Fruit fly (Drosophila melanogaster) whole organism, embryonic: ENCODE results near the gene TTLL4A.
A peak's percentile ranks its signal among the peaks of the same experiment; 100 is the strongest.

Experiments
- Atf6 ChIP-seq: fragments of 200-800 bp; sonication (Bioruptor generic); IDR thresholded peaks from 2 replicates; pipeline ENCODE4 v1.3.6; 2022; ENCODE audit warnings: missing biosample characterization, missing genetic modification characterization
- Awh ChIP-seq: fragments of 200-800 bp; sonication (Bioruptor generic); IDR thresholded peaks from 2 replicates; pipeline ENCODE4, ENCODE4 v1.3.6; 2022; ENCODE audit warnings: missing biosample characterization, missing genetic modification characterization
- B-H2 ChIP-seq: fragments of 200-800 bp; sonication (Bioruptor generic); optimal IDR thresholded peaks from 2 replicates; lab custom pipeline; 2018; ENCODE audit warnings: missing biosample characterization, mild to moderate bottlenecking, missing genetic modification characterization
- CG10147 ChIP-seq: fragments of 200-800 bp; sonication (Bioruptor generic); optimal IDR thresholded peaks from 2 replicates; lab custom pipeline; 2019; ENCODE audit warnings: missing biosample characterization, mild to moderate bottlenecking, missing genetic modification characterization, moderate library complexity
- CG10431 ChIP-seq: fragments of 200-800 bp; sonication (Bioruptor generic); optimal IDR thresholded peaks from 3 replicates; lab custom pipeline; 2018; ENCODE audit warnings: missing biosample characterization, mild to moderate bottlenecking, missing genetic modification characterization
- CG10543 ChIP-seq: fragments of 200-800 bp; sonication (Bioruptor generic); optimal IDR thresholded peaks from 3 replicates; lab custom pipeline; 2017; ENCODE audit warnings: missing biosample characterization, mild to moderate bottlenecking, missing genetic modification characterization, moderate library complexity
- CG11695 ChIP-seq: fragments of 200-800 bp; sonication (Bioruptor generic); IDR thresholded peaks from 3 replicates; pipeline ENCODE4 v1.3.6; 2022; ENCODE audit warnings: missing biosample characterization, missing genetic modification characterization
- CG12659 ChIP-seq: fragments of 200-800 bp; sonication (Bioruptor generic); optimal IDR thresholded peaks from 3 replicates; lab custom pipeline; 2017; ENCODE audit warnings: mild to moderate bottlenecking, missing biosample characterization, missing genetic modification reagents, missing genetic modification characterization
- CG12942 ChIP-seq: fragments of 200-800 bp; sonication (Bioruptor generic); optimal IDR thresholded peaks from 3 replicates; lab custom pipeline; 2016; ENCODE audit warnings: missing biosample characterization, missing genetic modification characterization
- CG15011 ChIP-seq: fragments of 200-800 bp; sonication (Bioruptor generic); optimal IDR thresholded peaks from 3 replicates; lab custom pipeline; 2018; ENCODE audit warnings: missing biosample characterization, mild to moderate bottlenecking, missing genetic modification characterization
- CG16863 ChIP-seq: fragments of 200-800 bp; sonication (Bioruptor generic); optimal IDR thresholded peaks from 3 replicates; lab custom pipeline; 2016; ENCODE audit warnings: missing biosample characterization, missing genetic modification characterization
- CG18599 ChIP-seq: fragments of 200-800 bp; sonication (Bioruptor generic); optimal IDR thresholded peaks from 3 replicates; lab custom pipeline; 2017; ENCODE audit warnings: missing biosample characterization, missing genetic modification characterization, mild to moderate bottlenecking, moderate library complexity, missing genetic modification reagents
- CG2120 ChIP-seq: fragments of 200-800 bp; sonication (Bioruptor generic); optimal IDR thresholded peaks from 3 replicates; lab custom pipeline; 2016; ENCODE audit warnings: missing biosample characterization, missing genetic modification characterization
- CG2889 ChIP-seq: fragments of 200-800 bp; sonication (Bioruptor generic); IDR thresholded peaks from 3 replicates; pipeline ENCODE4 v1.3.6; 2022; ENCODE audit warnings: missing biosample characterization, missing genetic modification characterization
- CG32532 ChIP-seq: fragments of 200-800 bp; sonication (Bioruptor generic); IDR thresholded peaks from 2 replicates; pipeline ENCODE4 v1.3.6; 2022; ENCODE audit warnings: missing biosample characterization, missing genetic modification characterization
- CG4360 ChIP-seq: fragments of 200-800 bp; sonication (Bioruptor generic); IDR thresholded peaks from 2 replicates; pipeline ENCODE4 v1.3.6; 2022; ENCODE audit warnings: missing biosample characterization, missing genetic modification characterization
- CG4617 ChIP-seq: fragments of 200-800 bp; sonication (Bioruptor generic); optimal IDR thresholded peaks from 3 replicates; lab custom pipeline; 2016; ENCODE audit warnings: missing biosample characterization, missing genetic modification characterization, borderline replicate concordance
- CG6175 ChIP-seq: fragments of 200-800 bp; sonication (Bioruptor generic); IDR thresholded peaks from 3 replicates; pipeline ENCODE4 v1.3.6; 2022; ENCODE audit warnings: missing biosample characterization, missing genetic modification characterization
- CG6254 ChIP-seq: fragments of 200-800 bp; sonication (Bioruptor generic); optimal IDR thresholded peaks from 3 replicates; lab custom pipeline; 2017; ENCODE audit warnings: mild to moderate bottlenecking, missing biosample characterization, missing genetic modification reagents, missing genetic modification characterization
- CG9609 ChIP-seq: fragments of 200-800 bp; sonication (Bioruptor generic); optimal IDR thresholded peaks from 3 replicates; lab custom pipeline; 2016; ENCODE audit warnings: missing biosample characterization, missing genetic modification characterization
- CoRest ChIP-seq: fragments of 200-800 bp; sonication (Bioruptor generic); optimal IDR thresholded peaks from 3 replicates; lab custom pipeline; 2018; ENCODE audit warnings: missing biosample characterization, mild to moderate bottlenecking, missing genetic modification characterization, moderate library complexity
- Fer2 ChIP-seq: fragments of 200-800 bp; sonication (Bioruptor generic); optimal IDR thresholded peaks from 2 replicates; lab custom pipeline; 2018; ENCODE audit warnings: missing biosample characterization, mild to moderate bottlenecking, missing genetic modification characterization, moderate library complexity
- Gug ChIP-seq: fragments of 200-800 bp; sonication (Bioruptor generic); IDR thresholded peaks from 4 replicates; pipeline ENCODE4 v1.3.6; 2022; ENCODE audit warnings: missing biosample characterization, missing genetic modification characterization
- HLH3B ChIP-seq: fragments of 200-800 bp; sonication (Bioruptor generic); IDR thresholded peaks from 2 replicates; pipeline ENCODE4 v1.3.6; 2022; ENCODE audit warnings: missing biosample characterization, missing genetic modification characterization
- Lim3 ChIP-seq: fragments of 200-800 bp; sonication (Bioruptor generic); IDR thresholded peaks from 2 replicates; pipeline ENCODE4 v1.3.6; 2022; ENCODE audit warnings: missing biosample characterization, missing genetic modification characterization
- MBD-R2 ChIP-seq: fragments of 200-800 bp; sonication (Bioruptor generic); IDR thresholded peaks from 2 replicates; pipeline ENCODE4 v1.3.6; 2022; ENCODE audit warnings: missing biosample characterization, missing genetic modification characterization
- Optix ChIP-seq: fragments of 200-800 bp; sonication (Bioruptor generic); IDR thresholded peaks from 3 replicates; pipeline ENCODE4 v1.3.6; 2022; ENCODE audit warnings: missing biosample characterization, missing genetic modification characterization
- TFAM ChIP-seq: fragments of 200-800 bp; sonication (Bioruptor generic); optimal IDR thresholded peaks from 2 replicates; lab custom pipeline; 2017; ENCODE audit warnings: missing biosample characterization, missing genetic modification characterization, inconsistent platforms
- br ChIP-seq: fragments of >200 bp; optimal IDR thresholded peaks from 2 replicates; lab custom pipeline; 2017
- ci ChIP-seq: fragments of 200-800 bp; sonication (Bioruptor generic); IDR thresholded peaks from 3 replicates; pipeline ENCODE4 v1.3.6; 2022; ENCODE audit warnings: missing biosample characterization, missing genetic modification characterization
- crc ChIP-seq: fragments of 200-800 bp; sonication (Bioruptor generic); optimal IDR thresholded peaks from 2 replicates; lab custom pipeline; 2016; ENCODE audit warnings: missing biosample characterization, missing genetic modification characterization
- dan ChIP-seq: fragments of 200-800 bp; sonication (Bioruptor generic); IDR thresholded peaks from 2 replicates; pipeline ENCODE4 v1.3.6; 2022; ENCODE audit warnings: missing biosample characterization, missing genetic modification characterization
- disco-r ChIP-seq: fragments of 200-800 bp; sonication (Bioruptor generic); optimal IDR thresholded peaks from 2 replicates; lab custom pipeline; 2016; ENCODE audit warnings: missing biosample characterization, missing genetic modification characterization
- exex ChIP-seq: fragments of 200-800 bp; sonication (Bioruptor generic); optimal IDR thresholded peaks from 4 replicates; lab custom pipeline; 2018; ENCODE audit warnings: missing biosample characterization, mild to moderate bottlenecking, missing genetic modification characterization, moderate library complexity
- fd102C ChIP-seq: fragments of 200-800 bp; sonication (Bioruptor generic); optimal IDR thresholded peaks from 2 replicates; lab custom pipeline; 2018; ENCODE audit warnings: missing biosample characterization, mild to moderate bottlenecking, missing genetic modification characterization, moderate library complexity
- fru ChIP-seq: fragments of >200 bp; optimal IDR thresholded peaks from 2 replicates; lab custom pipeline; 2017
- gcm2 ChIP-seq: fragments of 200-800 bp; sonication (Bioruptor generic); optimal IDR thresholded peaks from 2 replicates; lab custom pipeline; 2016; ENCODE audit warnings: missing biosample characterization, missing genetic modification characterization
- gsb ChIP-seq: fragments of 200-800 bp; sonication (Bioruptor generic); IDR thresholded peaks from 2 replicates; pipeline ENCODE4 v1.3.6; 2022; ENCODE audit warnings: missing biosample characterization, missing genetic modification characterization
- jing ChIP-seq: fragments of 200-800 bp; sonication (Bioruptor generic); optimal IDR thresholded peaks from 2 replicates; lab custom pipeline; 2018; ENCODE audit warnings: missing biosample characterization, mild to moderate bottlenecking, missing genetic modification characterization
- kah ChIP-seq: fragments of 200-800 bp; sonication (Bioruptor generic); optimal IDR thresholded peaks from 2 replicates; lab custom pipeline; 2018; ENCODE audit warnings: missing biosample characterization, mild to moderate bottlenecking, missing genetic modification characterization
- klu ChIP-seq: fragments of 200-800 bp; sonication (Bioruptor generic); IDR thresholded peaks from 2 replicates; pipeline ENCODE4 v1.3.6; 2022; ENCODE audit warnings: missing biosample characterization, missing genetic modification characterization
- kni ChIP-seq: fragments of 200-800 bp; sonication (Bioruptor generic); optimal IDR thresholded peaks from 3 replicates; lab custom pipeline; 2017; ENCODE audit warnings: mild to moderate bottlenecking, missing biosample characterization, missing genetic modification reagents, missing genetic modification characterization
- lab ChIP-seq: fragments of 200-800 bp; sonication (Bioruptor generic); optimal IDR thresholded peaks from 3 replicates; lab custom pipeline; 2017; ENCODE audit warnings: missing biosample characterization, missing genetic modification characterization, mild to moderate bottlenecking, moderate library complexity, missing genetic modification reagents
- pfk ChIP-seq: fragments of 200-800 bp; sonication (Bioruptor generic); optimal IDR thresholded peaks from 2 replicates; lab custom pipeline; 2018; ENCODE audit warnings: missing biosample characterization, mild to moderate bottlenecking, missing genetic modification characterization, moderate library complexity
- pho ChIP-seq: fragments of 200-800 bp; sonication (Bioruptor generic); optimal IDR thresholded peaks from 2 replicates; lab custom pipeline; 2016; ENCODE audit warnings: missing biosample characterization, missing genetic modification characterization
- rib ChIP-seq: fragments of 200-800 bp; sonication (Bioruptor generic); IDR thresholded peaks from 2 replicates; pipeline ENCODE4 v1.3.6; 2022; ENCODE audit warnings: missing biosample characterization, missing genetic modification characterization
- stc ChIP-seq: fragments of 200-800 bp; sonication (Bioruptor generic); IDR thresholded peaks from 2 replicates; pipeline ENCODE4 v1.3.6; 2022; ENCODE audit warnings: missing biosample characterization, missing genetic modification characterization
- stwl ChIP-seq: fragments of 200-800 bp; sonication (Bioruptor generic); optimal IDR thresholded peaks from 3 replicates; lab custom pipeline; 2018; ENCODE audit warnings: missing biosample characterization, mild to moderate bottlenecking, missing genetic modification characterization, moderate library complexity
- tin ChIP-seq: fragments of 200-800 bp; sonication (Bioruptor generic); optimal IDR thresholded peaks from 3 replicates; lab custom pipeline; 2016; ENCODE audit warnings: missing biosample characterization, missing genetic modification characterization
- tup ChIP-seq: fragments of 200-800 bp; sonication (Bioruptor generic); optimal IDR thresholded peaks from 2 replicates; lab custom pipeline; 2016; ENCODE audit warnings: missing biosample characterization, mild to moderate bottlenecking, missing genetic modification characterization, moderate library complexity
- twi ChIP-seq: fragments of 200-800 bp; optimal IDR thresholded peaks from 2 replicates; lab custom pipeline; 2019; ENCODE audit warnings: missing biosample characterization, mild to moderate bottlenecking, missing genetic modification characterization, moderate library complexity
- vvl ChIP-seq: fragments of 200-800 bp; sonication (Bioruptor generic); IDR thresholded peaks from 2 replicates; pipeline ENCODE4 v1.3.6; 2022; ENCODE audit warnings: missing biosample characterization, missing genetic modification characterization

TTLL4A gene

dm6 chr2L:10987370-10987853 is 1.8 kb upstream of the TTLL4A start, which contains the start of the genes piwi and CG12253 (continued):
- TF ChIP-seq gsb, result no peak
- peak; percentile 51 for TF ChIP-seq stwl (tag; lab: Kevin White, UChicago)
- TF ChIP-seq CG18599, result no peak
- peak; percentile 76 for TF ChIP-seq CG2120 (GFP tag; lab: Kevin White, UChicago)
- TF ChIP-seq twi (tag; lab: Kevin White, UChicago), result peak; percentile 69
- TF ChIP-seq CG16863 (GFP tag; lab: Kevin White, UChicago), result peak; percentile 23
- TF ChIP-seq CG6254 (GFP tag; lab: Kevin White, UChicago), result no peak
- no peak for TF ChIP-seq jing (GFP tag; lab: Kevin White, UChicago)
- TF ChIP-seq exex, result no peak
- no peak for TF ChIP-seq Gug
- peak; percentile 25 for TF ChIP-seq CG9609 (GFP tag; lab: Kevin White, UChicago)
- TF ChIP-seq MBD-R2, result peak; percentile 49
- TF ChIP-seq CG12942 (GFP tag; lab: Kevin White, UChicago), result peak; percentile 70
- TF ChIP-seq TFAM (GFP tag; lab: Kevin White, UChicago), result no peak
- TF ChIP-seq CG12659, result peak; percentile 88
- no peak for TF ChIP-seq pfk (GFP tag; lab: Kevin White, UChicago)
- TF ChIP-seq Optix (GFP tag; lab: Robert Waterston, UW), result no peak
- TF ChIP-seq CG11695 (GFP tag; lab: Robert Waterston, UW), result peak; percentile 68; the same call in 2 of the 3 replicates
- TF ChIP-seq HLH3B, result peak; percentile 83
- TF ChIP-seq CoRest, result peak; percentile 95
- TF ChIP-seq klu, result peak; percentile 78; the same call in 1 of the 2 replicates
- no peak for TF ChIP-seq disco-r (GFP tag; lab: Kevin White, UChicago)
- no peak for TF ChIP-seq dan (GFP tag; lab: Robert Waterston, UW)
- TF ChIP-seq kni (GFP tag; lab: Kevin White, UChicago), result no peak
- TF ChIP-seq tup (GFP tag; lab: Kevin White, UChicago), result no peak
- no peak for TF ChIP-seq stc
- TF ChIP-seq lab (GFP tag; lab: Kevin White, UChicago), result no peak
- TF ChIP-seq Atf6 (GFP tag; lab: Robert Waterston, UW), result no peak
- TF ChIP-seq CG10147 (GFP tag; lab: Kevin White, UChicago), result no peak
- no peak for TF ChIP-seq kah (GFP tag; lab: Kevin White, UChicago)
- no peak for TF ChIP-seq fd102C (GFP tag; lab: Kevin White, UChicago)
- TF ChIP-seq Lim3 (GFP tag; lab: Robert Waterston, UW), result 0 out of 2 replicates have a peak, but pooled peaks have one; percentile 11
- TF ChIP-seq CG6175, result no peak
- TF ChIP-seq ci (GFP tag; lab: Robert Waterston, UW), result no peak
- peak; percentile 37 for TF ChIP-seq tin (GFP tag; lab: Kevin White, UChicago)
- 0 out of 2 replicates have a peak, but pooled peaks have one; percentile 37 for TF ChIP-seq rib (GFP tag; lab: Robert Waterston, UW)
- no peak for TF ChIP-seq CG4360
- no peak for TF ChIP-seq Fer2 (tag; lab: Kevin White, UChicago)
- TF ChIP-seq gcm2 (GFP tag; lab: Kevin White, UChicago), result no peak
- no peak; the same call in none of the 2 replicates for TF ChIP-seq vvl
- peak; percentile 27 for TF ChIP-seq CG4617 (GFP tag; lab: Kevin White, UChicago)
- no peak for TF ChIP-seq crc (GFP tag; lab: Kevin White, UChicago)
- TF ChIP-seq CG2889 (GFP tag; lab: Robert Waterston, UW), result peak; percentile 69; the same call in 2 of the 3 replicates
- TF ChIP-seq CG10543 (GFP tag; lab: Kevin White, UChicago), result no peak
- TF ChIP-seq CG15011 (GFP tag; lab: Kevin White, UChicago), result no peak
- peak; percentile 64 for TF ChIP-seq pho (GFP tag; lab: Kevin White, UChicago)
- TF ChIP-seq br (lab: Kevin White, UChicago), result no peak
- no peak for TF ChIP-seq B-H2 (GFP tag; lab: Kevin White, UChicago)
- no peak for TF ChIP-seq Awh
- peak; percentile 54 for TF ChIP-seq CG32532 (GFP tag; lab: Robert Waterston, UW)
- no peak for TF ChIP-seq fru (lab: Kevin White, UChicago)
- TF ChIP-seq CG10431 (GFP tag; lab: Kevin White, UChicago), result no peak
